Fruit fly (Drosophila melanogaster): ENCODE results near the gene Msp300.

Gene Msp300

dm6 chr2L:5086905-5087522 lies 13.7 kb upstream of the Msp300 start:
- TF ChIP-seq CG16779 (GFP tag; IDR thresholded peaks at IDR 0.05) = no peak
- TF ChIP-seq gt (GFP tag; IDR thresholded peaks at IDR 0.05) = no peak
- TF ChIP-seq Sin3A (optimal IDR thresholded peaks at IDR 0.05) = no peak
- TF ChIP-seq CG8290 (GFP tag; optimal IDR thresholded peaks at IDR 0.05) = peak; percentile 40
- TF ChIP-seq CG8290 (tag; optimal IDR thresholded peaks at IDR 0.05) = peak in 1 of 2 experiments; percentile 50
- peak; percentile 62 for TF ChIP-seq CG32767 (GFP tag; IDR thresholded peaks at IDR 0.05)
- TF ChIP-seq CG14441 (GFP tag; IDR thresholded peaks at IDR 0.05) = peak; percentile 68
- peak; percentile 57 for TF ChIP-seq CG6683 (GFP tag; optimal IDR thresholded peaks at IDR 0.05)
- TF ChIP-seq tll (GFP tag; optimal IDR thresholded peaks at IDR 0.05) = no peak
- peak; percentile 54 for TF ChIP-seq CG2116 (GFP tag; optimal IDR thresholded peaks at IDR 0.05)
- peak; percentile 75 for TF ChIP-seq CG12071 (GFP tag; optimal IDR thresholded peaks at IDR 0.05)
- peak; percentile 63 for TF ChIP-seq CG33213 (GFP tag; optimal IDR thresholded peaks at IDR 0.05)
- peak; percentile 68 for TF ChIP-seq lmd (GFP tag; IDR thresholded peaks at IDR 0.05)
- TF ChIP-seq sug (tag; optimal IDR thresholded peaks at IDR 0.05) = peak; percentile 47
- TF ChIP-seq H15 (GFP tag; IDR thresholded peaks at IDR 0.05) = peak; percentile 56; the same call in 2 of the 3 replicates
- TF ChIP-seq GATAe (GFP tag; conservative IDR thresholded peaks at IDR 0.05) = no peak
- peak; percentile 38; the same call in 1 of the 2 replicates for TF ChIP-seq bowl (GFP tag; IDR thresholded peaks at IDR 0.05)
- peak; percentile 2 for TF ChIP-seq Spps (tag; optimal IDR thresholded peaks at IDR 0.05)
- no peak for TF ChIP-seq ftz-f1 (GFP tag; optimal IDR thresholded peaks at IDR 0.05)
- TF ChIP-seq ci (GFP tag; IDR thresholded peaks at IDR 0.05) = peak; percentile 86
- TF ChIP-seq CG11247 (GFP tag; IDR thresholded peaks at IDR 0.05) = peak; percentile 31; the same call in 1 of the 2 replicates
- TF ChIP-seq CG2202 (tag; optimal IDR thresholded peaks at IDR 0.05) = peak; percentile 18
- no peak for TF ChIP-seq pita (GFP tag; optimal IDR thresholded peaks at IDR 0.05)
- no peak for TF ChIP-seq Lhr (GFP tag; optimal IDR thresholded peaks at IDR 0.05)
- TF ChIP-seq CG17359 (tag; optimal IDR thresholded peaks at IDR 0.05) = peak; percentile 87
- peak; percentile 55 for TF ChIP-seq Camta (GFP tag; optimal IDR thresholded peaks at IDR 0.05)
- TF ChIP-seq CG2199 (GFP tag; IDR thresholded peaks at IDR 0.05) = no peak
- no peak for TF ChIP-seq bbx (GFP tag; IDR thresholded peaks at IDR 0.05; ENCODE audit: partially characterized antibody)
- peak; percentile 72 to 74 for TF ChIP-seq dpn (GFP tag; optimal IDR thresholded peaks at IDR 0.05)
- peak; percentile 74 for TF ChIP-seq CG6765 (GFP tag; optimal IDR thresholded peaks at IDR 0.05)
- TF ChIP-seq CG18619 (GFP tag; optimal IDR thresholded peaks at IDR 0.05) = peak; percentile 76
- no peak for TF ChIP-seq p53 (GFP tag; optimal IDR thresholded peaks at IDR 0.05)
- TF ChIP-seq slbo (GFP tag; IDR thresholded peaks at IDR 0.05) = peak; percentile 63; the same call in 1 of the 2 replicates
- TF ChIP-seq CG16813 (GFP tag; IDR thresholded peaks at IDR 0.05; ENCODE audit: partially characterized antibody) = no peak
- TF ChIP-seq CG12391 (tag; optimal IDR thresholded peaks at IDR 0.05) = peak; percentile 82
- 0 out of 2 replicates have a peak, but pooled peaks have one; percentile 19 for TF ChIP-seq CG4360 (GFP tag; IDR thresholded peaks at IDR 0.05)
- TF ChIP-seq Antp (GFP tag; optimal IDR thresholded peaks at IDR 0.05) = peak; percentile 60
- TF ChIP-seq CG1832 (GFP tag; optimal IDR thresholded peaks at IDR 0.05) = no peak
- TF ChIP-seq zfh2 (GFP tag; optimal IDR thresholded peaks at IDR 0.05) = peak; percentile 57
- peak; percentile 49 for TF ChIP-seq tin (GFP tag; optimal IDR thresholded peaks at IDR 0.05)
- TF ChIP-seq psq (GFP tag; optimal IDR thresholded peaks at IDR 0.05) = peak; percentile 26
- peak; percentile 53 for TF ChIP-seq cato (GFP tag; optimal IDR thresholded peaks at IDR 0.05; ENCODE audit: borderline replicate concordance)
- 0 out of 2 replicates have a peak, but pooled peaks have one; percentile 17 for TF ChIP-seq dimm (GFP tag; IDR thresholded peaks at IDR 0.05)
- peak; percentile 44 for TF ChIP-seq CG34376 (GFP tag; optimal IDR thresholded peaks at IDR 0.05)
- peak; percentile 90 for TF ChIP-seq CG11504 (tag; optimal IDR thresholded peaks at IDR 0.05)
- no peak for TF ChIP-seq CG7271 (tag; optimal IDR thresholded peaks at IDR 0.05)
- TF ChIP-seq C15 (GFP tag; IDR thresholded peaks at IDR 0.05) = no peak
- peak; percentile 84 for TF ChIP-seq nom (GFP tag; optimal IDR thresholded peaks at IDR 0.05)
- peak; percentile 74 to 79 for TF ChIP-seq bsh (GFP tag; optimal IDR thresholded peaks at IDR 0.05)
- peak; percentile 41; the same call in 1 of the 4 replicates for TF ChIP-seq Gug (GFP tag; IDR thresholded peaks at IDR 0.05)

Measured in whole organism, embryonic.